Worm (Caenorhabditis elegans) whole organism, early embryonic: Measurements from ENCODE around the gene C25H3.3.

ENCODE experiments used
- ama-1 ChIP-seq: fragments of 150-350 bp; optimal IDR thresholded peaks from 2 replicates; lab custom pipeline; 2014
- hmg-4 ChIP-seq: fragments of 200-800 bp; sonication (Bioruptor generic); optimal IDR thresholded peaks from 2 replicates; lab custom pipeline; 2018; ENCODE audit warnings: mild to moderate bottlenecking, missing genetic modification characterization, missing compliant biosample characterization

DNA sequence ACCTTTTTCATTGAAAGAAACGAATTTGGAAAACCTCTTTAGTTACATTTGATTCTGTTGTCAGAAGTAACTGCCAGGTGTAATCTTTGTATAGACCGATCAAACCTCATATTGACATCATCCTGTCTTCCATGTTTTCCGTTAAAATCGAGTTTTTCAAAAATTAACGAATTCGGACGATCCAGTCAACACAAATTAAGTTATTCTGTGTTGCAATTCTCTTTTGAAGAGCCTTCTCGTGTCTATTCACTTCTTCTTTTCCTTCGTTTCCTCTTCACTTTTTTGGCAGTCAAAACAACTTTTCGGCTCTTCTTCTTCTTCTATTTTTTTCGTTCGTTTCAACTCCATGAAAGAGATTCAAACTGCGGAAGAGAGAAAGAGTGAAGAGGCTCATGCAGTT lies 14.2 kb downstream of the C25H3.3 start:
- no peak for TF ChIP-seq hmg-4 (GFP tag; lab: Kevin White, UChicago)
- no peak for TF ChIP-seq ama-1
